Fruit fly (Drosophila melanogaster) whole organism, embryonic: ENCODE results near the gene CG16775.

Experiments
- Abd-B ChIP-seq: fragments of 200-800 bp; sonication (Bioruptor generic); optimal IDR thresholded peaks from 2 replicates; lab custom pipeline; 2018; ENCODE audit warnings: missing biosample characterization, mild to moderate bottlenecking, missing genetic modification characterization, moderate library complexity
- CG7271 ChIP-seq: fragments of 200-800 bp; sonication (Bioruptor generic); optimal IDR thresholded peaks from 2 replicates; lab custom pipeline; 2018; ENCODE audit warnings: missing biosample characterization, mild to moderate bottlenecking, missing genetic modification characterization, moderate library complexity
- D ChIP-seq, 2 experiments: fragments of 200-800 bp in 1 of 2; fragments of >200 bp in 1 of 2; sonication (Bioruptor generic) in 1 of 2; optimal IDR thresholded peaks; 2 replicates in 1 of 2; 3 replicates in 1 of 2; lab custom pipeline; 2017; ENCODE audit warnings: mild to moderate bottlenecking in 1 of 2, missing biosample characterization in 1 of 2, missing genetic modification characterization in 1 of 2, missing genetic modification reagents in 1 of 2
- sr ChIP-seq: fragments of 200-800 bp; sonication (Bioruptor generic); IDR thresholded peaks from 3 replicates; pipeline ENCODE4 v1.3.6; 2022; ENCODE audit warnings: missing biosample characterization, missing genetic modification characterization

DNA sequence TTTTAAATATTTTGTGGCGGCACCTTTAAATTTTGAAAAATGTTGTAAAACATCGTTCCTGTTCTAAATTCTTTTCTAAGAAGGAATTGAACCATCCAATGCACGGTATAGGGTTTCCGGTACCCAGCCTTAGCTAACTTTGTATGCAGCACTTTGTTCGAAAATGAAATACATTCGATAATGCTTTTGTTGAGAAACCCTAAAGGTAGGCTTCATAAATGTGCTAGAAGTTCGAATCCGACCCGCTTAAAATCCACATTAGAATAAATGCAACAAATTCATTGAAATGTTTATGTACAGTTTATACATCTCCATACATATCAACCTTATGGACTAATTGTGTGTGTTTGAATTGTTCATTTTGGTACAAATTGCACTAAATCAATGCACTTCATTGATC, 12.2 kb upstream of the CG16775 start:
- TF ChIP-seq Abd-B (GFP tag; lab: Kevin White, UChicago), result no peak
- no peak for TF ChIP-seq CG7271 (tag; lab: Kevin White, UChicago)
- TF ChIP-seq sr (GFP tag; lab: Robert Waterston, UW), result no peak
- no peak for TF ChIP-seq D (optimal IDR thresholded peaks at IDR 0.05; lab: Kevin White, UChicago)
- TF ChIP-seq D (GFP tag; optimal IDR thresholded peaks at IDR 0.05; lab: Kevin White, UChicago), result no peak
